Fruit fly (Drosophila melanogaster) whole organism, embryonic: ENCODE results near the gene mask.

Experiments used
- Bdp1 ChIP-seq: fragments of 200-800 bp; sonication (Bioruptor generic); optimal IDR thresholded peaks from 3 replicates; lab custom pipeline; 2016; ENCODE audit warnings: missing biosample characterization, missing genetic modification characterization
- CG12391 ChIP-seq: fragments of 200-800 bp; sonication (Bioruptor generic); optimal IDR thresholded peaks from 3 replicates; lab custom pipeline; 2018; ENCODE audit warnings: missing biosample characterization, mild to moderate bottlenecking, missing genetic modification characterization, moderate library complexity
- CG13424 ChIP-seq: fragments of 200-800 bp; sonication (Bioruptor generic); optimal IDR thresholded peaks from 2 replicates; lab custom pipeline; 2019; ENCODE audit warnings: missing biosample characterization, mild to moderate bottlenecking, missing genetic modification characterization, moderate library complexity
- CG17359 ChIP-seq: fragments of 200-800 bp; sonication (Bioruptor generic); optimal IDR thresholded peaks from 3 replicates; lab custom pipeline; 2018; ENCODE audit warnings: missing biosample characterization, mild to moderate bottlenecking, missing genetic modification characterization, moderate library complexity
- CG17361 ChIP-seq: fragments of 200-800 bp; sonication (Bioruptor generic); IDR thresholded peaks from 3 replicates; pipeline ENCODE4 v1.3.6; 2022; ENCODE audit warnings: missing biosample characterization, missing genetic modification characterization
- CG2678 ChIP-seq: fragments of 200-800 bp; sonication (Bioruptor generic); optimal IDR thresholded peaks from 3 replicates; lab custom pipeline; 2019; ENCODE audit warnings: missing biosample characterization, mild to moderate bottlenecking, missing genetic modification characterization, moderate library complexity
- CG30403 ChIP-seq: fragments of 200-800 bp; sonication (Bioruptor generic); optimal IDR thresholded peaks from 3 replicates; lab custom pipeline; 2016; ENCODE audit warnings: missing biosample characterization, missing genetic modification characterization
- CG31224 ChIP-seq: fragments of 200-800 bp; sonication (Bioruptor generic); IDR thresholded peaks from 2 replicates; pipeline ENCODE4 v1.3.6; 2022; ENCODE audit warnings: missing biosample characterization, missing genetic modification characterization
- CG31441 ChIP-seq: fragments of 200-800 bp; sonication (Bioruptor generic); IDR thresholded peaks from 2 replicates; pipeline ENCODE4 v1.3.6; 2022; ENCODE audit warnings: missing biosample characterization, missing genetic modification characterization
- CG32772 ChIP-seq: fragments of 200-800 bp; sonication (Bioruptor generic); IDR thresholded peaks from 2 replicates; pipeline ENCODE4 v1.3.6; 2022; ENCODE audit warnings: missing biosample characterization, missing genetic modification characterization
- CG3281 ChIP-seq: fragments of 200-800 bp; sonication (Bioruptor generic); optimal IDR thresholded peaks from 3 replicates; lab custom pipeline; 2017; ENCODE audit warnings: missing biosample characterization, mild to moderate bottlenecking, missing genetic modification characterization
- CG6689 ChIP-seq: fragments of 200-800 bp; sonication (Bioruptor generic); IDR thresholded peaks from 2 replicates; pipeline ENCODE4 v1.3.6; 2022; ENCODE audit warnings: missing biosample characterization, missing genetic modification characterization
- CG7556 ChIP-seq: fragments of 200-800 bp; sonication (Bioruptor generic); optimal IDR thresholded peaks from 2 replicates; lab custom pipeline; 2017; ENCODE audit warnings: missing biosample characterization, mild to moderate bottlenecking, missing genetic modification characterization
- CG7839 ChIP-seq: fragments of 200-800 bp; sonication (Bioruptor generic); optimal IDR thresholded peaks from 3 replicates; lab custom pipeline; 2018; ENCODE audit warnings: missing biosample characterization, mild to moderate bottlenecking, missing genetic modification characterization, moderate library complexity
- CG8765 ChIP-seq: fragments of 200-800 bp; sonication (Bioruptor generic); IDR thresholded peaks from 2 replicates; pipeline ENCODE4 v1.3.6; 2022; ENCODE audit warnings: missing biosample characterization, missing genetic modification characterization
- CG8924 ChIP-seq: fragments of 200-800 bp; optimal IDR thresholded peaks from 3 replicates; lab custom pipeline; 2019; ENCODE audit warnings: missing biosample characterization, mild to moderate bottlenecking, missing genetic modification characterization, moderate library complexity
- CG9437 ChIP-seq: fragments of 200-800 bp; sonication (Bioruptor generic); optimal IDR thresholded peaks from 2 replicates; lab custom pipeline; 2018; ENCODE audit warnings: missing biosample characterization, mild to moderate bottlenecking, missing genetic modification characterization
- CoRest ChIP-seq: fragments of 200-800 bp; sonication (Bioruptor generic); optimal IDR thresholded peaks from 3 replicates; lab custom pipeline; 2018; ENCODE audit warnings: missing biosample characterization, mild to moderate bottlenecking, missing genetic modification characterization, moderate library complexity
- Eip74EF ChIP-seq, 2 experiments: fragments of 200-800 bp in 1 of 2; fragments of >200 bp in 1 of 2; sonication (Bioruptor generic) in 1 of 2; optimal IDR thresholded peaks; 2 replicates each; lab custom pipeline; 2017 to 2019; ENCODE audit warnings: missing biosample characterization in 2 of 2, missing genetic modification characterization in 2 of 2, mild to moderate bottlenecking in 1 of 2, moderate library complexity in 1 of 2
- Ets65A ChIP-seq: fragments of 200-800 bp; sonication (Bioruptor generic); peaks from one replicate; lab custom pipeline; 2016; ENCODE audit warnings: missing biosample characterization, missing genetic modification characterization
- GATAe ChIP-seq: fragments of 200-800 bp; sonication (Bioruptor generic); conservative IDR thresholded peaks from 2 replicates; pipeline ENCODE4 v1.3.6; 2022; ENCODE audit warnings: missing biosample characterization, missing genetic modification characterization
- Hey ChIP-seq: fragments of 200-800 bp; sonication (Bioruptor generic); optimal IDR thresholded peaks from 3 replicates; lab custom pipeline; 2018; ENCODE audit warnings: missing biosample characterization, mild to moderate bottlenecking, missing genetic modification characterization
- Hr3 ChIP-seq: fragments of 200-800 bp; sonication (Bioruptor generic); optimal IDR thresholded peaks from 3 replicates; lab custom pipeline; 2016; ENCODE audit warnings: missing biosample characterization, missing genetic modification characterization
- Meics ChIP-seq: fragments of 200-800 bp; sonication (Bioruptor generic); optimal IDR thresholded peaks from 2 replicates; lab custom pipeline; 2017; ENCODE audit warnings: missing biosample characterization, mild to moderate bottlenecking, missing genetic modification characterization
- PHDP ChIP-seq: fragments of 200-800 bp; sonication (Bioruptor generic); optimal IDR thresholded peaks from 3 replicates; lab custom pipeline; 2018; ENCODE audit warnings: missing biosample characterization, mild to moderate bottlenecking, missing genetic modification characterization, moderate library complexity
- Sox102F ChIP-seq: fragments of 200-800 bp; sonication (Bioruptor generic); optimal IDR thresholded peaks from 2 replicates; lab custom pipeline; 2018; ENCODE audit warnings: missing biosample characterization, mild to moderate bottlenecking, missing genetic modification characterization, moderate library complexity
- Xbp1 ChIP-seq: fragments of 200-800 bp; sonication (Bioruptor generic); optimal IDR thresholded peaks from 3 replicates; lab custom pipeline; 2016; ENCODE audit warnings: missing biosample characterization, mild to moderate bottlenecking, missing genetic modification characterization
- az2 ChIP-seq: fragments of 200-800 bp; sonication (Bioruptor generic); optimal IDR thresholded peaks from 3 replicates; lab custom pipeline; 2016; ENCODE audit warnings: missing biosample characterization, missing genetic modification characterization
- ci ChIP-seq: fragments of 200-800 bp; sonication (Bioruptor generic); IDR thresholded peaks from 3 replicates; pipeline ENCODE4 v1.3.6; 2022; ENCODE audit warnings: missing biosample characterization, missing genetic modification characterization
- dmrt99B ChIP-seq: fragments of 200-800 bp; sonication (Bioruptor generic); optimal IDR thresholded peaks from 2 replicates; lab custom pipeline; 2018; ENCODE audit warnings: missing biosample characterization, mild to moderate bottlenecking, missing genetic modification characterization, moderate library complexity
- fd3F ChIP-seq: fragments of 200-800 bp; sonication (Bioruptor generic); optimal IDR thresholded peaks from 2 replicates; lab custom pipeline; 2018; ENCODE audit warnings: missing biosample characterization, mild to moderate bottlenecking, missing genetic modification characterization, moderate library complexity
- gem ChIP-seq: fragments of 200-800 bp; sonication (Bioruptor generic); optimal IDR thresholded peaks from 2 replicates; lab custom pipeline; 2019; ENCODE audit warnings: missing biosample characterization, mild to moderate bottlenecking, missing genetic modification characterization, moderate library complexity
- ind ChIP-seq: fragments of 200-800 bp; sonication (Bioruptor generic); optimal IDR thresholded peaks from 3 replicates; lab custom pipeline; 2016; ENCODE audit warnings: missing biosample characterization, missing genetic modification characterization
- jigr1 ChIP-seq: fragments of 200-800 bp; sonication (Bioruptor generic); IDR thresholded peaks from 3 replicates; pipeline ENCODE4 v1.3.6; 2022; ENCODE audit warnings: missing biosample characterization, missing genetic modification characterization
- nmo ChIP-seq: fragments of 200-800 bp; sonication (Bioruptor generic); optimal IDR thresholded peaks from 2 replicates; lab custom pipeline; 2018; ENCODE audit warnings: missing biosample characterization, mild to moderate bottlenecking, missing genetic modification characterization, moderate library complexity
- org-1 ChIP-seq: fragments of 200-800 bp; sonication (Bioruptor generic); optimal IDR thresholded peaks from 2 replicates; lab custom pipeline; 2017; ENCODE audit warnings: missing biosample characterization, missing genetic modification characterization
- phol ChIP-seq: fragments of 200-800 bp; sonication (Bioruptor generic); optimal IDR thresholded peaks from 3 replicates; lab custom pipeline; 2018; ENCODE audit warnings: missing biosample characterization, mild to moderate bottlenecking, missing genetic modification characterization, moderate library complexity
- prd ChIP-seq, 3 experiments: fragments of >200 bp in 2 of 3; fragments of 200-800 bp in 1 of 3; sonication (Bioruptor generic) in 1 of 3; optimal IDR thresholded peaks in 2 of 3; IDR thresholded peaks in 1 of 3; 2 replicates in 2 of 3; 3 replicates in 1 of 3; pipeline versions ENCODE4 v1.3.6 to Lab custom; 2017 to 2022; ENCODE audit warnings: missing biosample characterization in 1 of 3, missing genetic modification characterization in 1 of 3
- row ChIP-seq: fragments of 200-800 bp; sonication (Bioruptor generic); IDR thresholded peaks from 3 replicates; pipeline ENCODE4 v1.3.6; 2022; ENCODE audit warnings: missing biosample characterization, missing genetic modification characterization
- salm ChIP-seq: fragments of 200-800 bp; sonication (Bioruptor generic); optimal IDR thresholded peaks from 2 replicates; lab custom pipeline; 2018; ENCODE audit warnings: missing biosample characterization, mild to moderate bottlenecking, missing genetic modification characterization
- sc ChIP-seq, 3 experiments: fragments of >200 bp in 2 of 3; fragments of 200-800 bp in 1 of 3; sonication (Bioruptor generic) in 1 of 3; optimal IDR thresholded peaks; 2 replicates in 2 of 3; 3 replicates in 1 of 3; lab custom pipeline; 2017; ENCODE audit warnings: mild to moderate bottlenecking in 1 of 3, missing biosample characterization in 1 of 3, missing genetic modification characterization in 1 of 3, missing genetic modification reagents in 1 of 3
- sisA ChIP-seq: fragments of 200-800 bp; sonication (Bioruptor generic); IDR thresholded peaks from 2 replicates; pipeline ENCODE4 v1.3.6; 2022; ENCODE audit warnings: missing biosample characterization, missing genetic modification characterization
- slbo ChIP-seq: fragments of 200-800 bp; sonication (Bioruptor generic); IDR thresholded peaks from 2 replicates; pipeline ENCODE4 v1.3.6; 2022; ENCODE audit warnings: missing biosample characterization, missing genetic modification characterization
- slou ChIP-seq: fragments of 200-800 bp; sonication (Bioruptor generic); optimal IDR thresholded peaks from 3 replicates; lab custom pipeline; 2016; ENCODE audit warnings: missing biosample characterization, missing genetic modification characterization
- tap ChIP-seq: fragments of 200-800 bp; optimal IDR thresholded peaks from 3 replicates; lab custom pipeline; 2019; ENCODE audit warnings: missing biosample characterization, mild to moderate bottlenecking, missing genetic modification characterization, moderate library complexity
- tio ChIP-seq: fragments of 200-800 bp; sonication (Bioruptor generic); optimal IDR thresholded peaks from 2 replicates; lab custom pipeline; 2017; ENCODE audit warnings: missing biosample characterization, missing genetic modification characterization, inconsistent platforms
- wor ChIP-seq: fragments of 200-800 bp; sonication (Bioruptor generic); IDR thresholded peaks from 2 replicates; pipeline ENCODE4 v1.3.6; 2022; ENCODE audit warnings: missing biosample characterization, missing genetic modification characterization
- z ChIP-seq: fragments of 200-800 bp; sonication (Bioruptor generic); IDR thresholded peaks from 3 replicates; pipeline ENCODE4 v1.3.6; 2022; ENCODE audit warnings: missing biosample characterization, missing genetic modification characterization
- zfh1 ChIP-seq: fragments of 200-800 bp; sonication (Bioruptor generic); IDR thresholded peaks from 3 replicates; pipeline ENCODE4 v1.3.6; 2022; ENCODE audit warnings: missing biosample characterization, missing genetic modification characterization

The mask gene

dm6 chr3R:24205935-24206334 lies 24.4 kb upstream of the mask start (continued):
- TF ChIP-seq nmo (GFP tag; lab: Kevin White, UChicago) (peak; percentile 54), sisA (GFP tag; lab: Robert Waterston, UW) (0 out of 2 replicates have a peak, but pooled peaks have one; percentile 24), CG31441 (GFP tag; lab: Robert Waterston, UW) (peak; percentile 63; the same call in 1 of the 2 replicates), GATAe (GFP tag; lab: Robert Waterston, UW) (no peak), org-1 (GFP tag; lab: Kevin White, UChicago) (peak; percentile 23), CG31224 (GFP tag; lab: Robert Waterston, UW) (0 out of 2 replicates have a peak, but pooled peaks have one; percentile 14), ind (peak; percentile 5), CoRest (tag; lab: Kevin White, UChicago) (peak; percentile 58), CG8765 (GFP tag; lab: Robert Waterston, UW) (no peak), slou (GFP tag; lab: Kevin White, UChicago) (no peak), CG12391 (tag; lab: Kevin White, UChicago) (peak; percentile 38), jigr1 (0 out of 3 replicates have a peak, but pooled peaks have one; percentile 23), prd (optimal IDR thresholded peaks at IDR 0.05; lab: Kevin White, UChicago) (no peak), prd (GFP tag; IDR thresholded peaks at IDR 0.05; lab: Robert Waterston, UW) (0 out of 3 replicates have a peak, but pooled peaks have one; percentile 20), PHDP (tag; lab: Kevin White, UChicago) (peak; percentile 36), z (GFP tag; lab: Robert Waterston, UW) (no peak), Hr3 (GFP tag; lab: Kevin White, UChicago) (peak; percentile 23), CG6689 (peak; percentile 38; the same call in 1 of the 2 replicates), CG9437 (peak; percentile 51), phol (peak; percentile 66), row (peak; percentile 35; the same call in 2 of the 3 replicates), Meics (peak; percentile 18), CG32772 (GFP tag; lab: Robert Waterston, UW) (no peak), ci (GFP tag; lab: Robert Waterston, UW) (0 out of 3 replicates have a peak, but pooled peaks have one; percentile 13), CG7839 (peak; percentile 50), sc (optimal IDR thresholded peaks at IDR 0.05; lab: Kevin White, UChicago) (no peak), sc (GFP tag; optimal IDR thresholded peaks at IDR 0.05; lab: Kevin White, UChicago) (peak; percentile 12), salm (tag; lab: Kevin White, UChicago) (no peak), az2 (GFP tag; lab: Kevin White, UChicago) (peak; percentile 22), Sox102F (peak; percentile 65), CG17359 (tag; lab: Kevin White, UChicago) (peak; percentile 23), CG7556 (GFP tag; lab: Kevin White, UChicago) (peak; percentile 34), Hey (tag; lab: Kevin White, UChicago) (no peak), CG8924 (peak; percentile 12), Ets65A (GFP tag; lab: Kevin White, UChicago) (no peak), dmrt99B (peak; percentile 74), fd3F (no peak), Bdp1 (GFP tag; lab: Kevin White, UChicago) (no peak), tap (tag; lab: Kevin White, UChicago) (peak; percentile 11), wor (peak; percentile 26; the same call in 1 of the 2 replicates), CG13424 (tag; lab: Kevin White, UChicago) (peak; percentile 47), slbo (GFP tag; lab: Robert Waterston, UW) (0 out of 2 replicates have a peak, but pooled peaks have one; percentile 16), CG17361 (peak; percentile 68; the same call in 2 of the 3 replicates), gem (tag; lab: Kevin White, UChicago) (peak; percentile 61), Eip74EF (GFP tag; optimal IDR thresholded peaks at IDR 0.05; lab: Kevin White, UChicago) (peak in 1 of 2 experiments; percentile 54), CG30403 (GFP tag; lab: Kevin White, UChicago) (peak; percentile 30), zfh1 (GFP tag; lab: Robert Waterston, UW) (peak; percentile 13; the same call in 1 of the 3 replicates), tio (GFP tag; lab: Kevin White, UChicago) (peak; percentile 11), CG2678 (tag; lab: Kevin White, UChicago) (peak; percentile 47), Xbp1 (GFP tag; lab: Kevin White, UChicago) (peak; percentile 19), CG3281 (GFP tag; lab: Kevin White, UChicago) (peak; percentile 10)
